Worm (Caenorhabditis elegans) whole organism, L2 larva: ENCODE results near the gene copz-1.

ENCODE experiments used
- F13H6.1 ChIP-seq: sonication (generic microtip); optimal IDR thresholded peaks from 2 replicates; lab custom pipeline; 2016; ENCODE audit warnings: missing genetic modification characterization, missing compliant biosample characterization
- alr-1 ChIP-seq: fragments of 150-350 bp; optimal IDR thresholded peaks from 2 replicates; lab custom pipeline; 2014; ENCODE audit warnings: missing biosample characterization, missing genetic modification characterization
- aly-2 ChIP-seq: fragments of 150-350 bp; optimal IDR thresholded peaks from 2 replicates; lab custom pipeline; 2014; ENCODE audit warnings: missing biosample characterization, missing genetic modification characterization
- elt-1 ChIP-seq: fragments of 150-350 bp; optimal IDR thresholded peaks from 2 replicates; lab custom pipeline; 2014; ENCODE audit warnings: missing biosample characterization, missing genetic modification characterization
- gmeb-1 ChIP-seq: fragments of 150-350 bp; optimal IDR thresholded peaks from 2 replicates; lab custom pipeline; 2014; ENCODE audit warnings: missing biosample characterization, missing genetic modification characterization
- lin-11 ChIP-seq: fragments of 150-350 bp; sonication (generic microtip); optimal IDR thresholded peaks from 2 replicates; lab custom pipeline; 2014; ENCODE audit warnings: missing biosample characterization, missing genetic modification characterization, inconsistent platforms, mixed read lengths
- lin-13 ChIP-seq: fragments of 150-350 bp; optimal IDR thresholded peaks from 2 replicates; lab custom pipeline; 2014; ENCODE audit warnings: missing biosample characterization, missing genetic modification reagents, missing genetic modification characterization
- mab-5 ChIP-seq: fragments of 150-350 bp; optimal IDR thresholded peaks from 2 replicates; lab custom pipeline; 2014; ENCODE audit warnings: missing biosample characterization, missing genetic modification characterization
- nhr-11 ChIP-seq: fragments of 150-350 bp; optimal IDR thresholded peaks from 2 replicates; lab custom pipeline; 2014; ENCODE audit warnings: missing biosample characterization, missing genetic modification characterization
- nhr-129 ChIP-seq: fragments of 150-350 bp; optimal IDR thresholded peaks from 2 replicates; lab custom pipeline; 2014; ENCODE audit warnings: missing biosample characterization, missing genetic modification characterization
- nhr-23 ChIP-seq: fragments of 150-350 bp; optimal IDR thresholded peaks from 2 replicates; lab custom pipeline; 2014; ENCODE audit warnings: missing biosample characterization, missing genetic modification reagents, missing genetic modification characterization
- nhr-237 ChIP-seq: fragments of 150-350 bp; optimal IDR thresholded peaks from 2 replicates; lab custom pipeline; 2014; ENCODE audit warnings: missing biosample characterization, missing genetic modification characterization
- snpc-4 ChIP-seq: fragments of 150-350 bp; optimal IDR thresholded peaks from 2 replicates; lab custom pipeline; 2014; ENCODE audit warnings: missing biosample characterization, missing genetic modification characterization
- ztf-4 ChIP-seq: fragments of 150-350 bp; optimal IDR thresholded peaks from 2 replicates; lab custom pipeline; 2014; ENCODE audit warnings: missing biosample characterization, missing genetic modification characterization

DNA sequence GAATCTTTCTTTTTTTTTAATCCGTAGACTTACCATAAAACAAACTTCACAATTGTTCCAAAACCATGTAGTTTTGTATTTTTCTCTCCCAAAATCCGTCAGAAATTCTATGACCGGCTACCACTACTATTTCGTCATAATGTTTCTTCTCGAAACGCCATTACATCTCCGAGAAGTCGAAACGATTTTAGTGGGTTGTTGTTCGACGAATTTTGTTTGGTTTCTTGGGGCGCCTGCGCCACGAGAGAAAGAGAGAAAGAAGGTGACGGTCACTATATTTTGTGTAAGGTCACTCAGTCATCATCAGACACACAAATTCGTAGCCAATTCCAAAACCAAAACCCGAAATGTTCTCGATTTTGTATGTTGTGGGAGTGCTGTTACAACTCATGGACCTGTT, 14.4 kb downstream of the copz-1 start:
- TF ChIP-seq nhr-11 (tag; lab: Kevin White, UChicago) (no peak), snpc-4 (tag; lab: Kevin White, UChicago) (no peak), nhr-237 (tag; lab: Kevin White, UChicago) (no peak), mab-5 (tag; lab: Kevin White, UChicago) (no peak), ztf-4 (no peak), lin-13 (GFP tag; lab: Kevin White, UChicago) (no peak), alr-1 (tag; lab: Kevin White, UChicago) (no peak), F13H6.1 (tag; lab: Kevin White, UChicago) (no peak), elt-1 (tag; lab: Kevin White, UChicago) (no peak), lin-11 (tag; lab: Kevin White, UChicago) (no peak), nhr-129 (tag; lab: Kevin White, UChicago) (peak; percentile 67), gmeb-1 (tag; lab: Kevin White, UChicago) (no peak), aly-2 (tag; lab: Kevin White, UChicago) (no peak), nhr-23 (no peak)
